Fruit fly (Drosophila melanogaster): ENCODE results near the gene CG12355.

CG12355 gene

DNA sequence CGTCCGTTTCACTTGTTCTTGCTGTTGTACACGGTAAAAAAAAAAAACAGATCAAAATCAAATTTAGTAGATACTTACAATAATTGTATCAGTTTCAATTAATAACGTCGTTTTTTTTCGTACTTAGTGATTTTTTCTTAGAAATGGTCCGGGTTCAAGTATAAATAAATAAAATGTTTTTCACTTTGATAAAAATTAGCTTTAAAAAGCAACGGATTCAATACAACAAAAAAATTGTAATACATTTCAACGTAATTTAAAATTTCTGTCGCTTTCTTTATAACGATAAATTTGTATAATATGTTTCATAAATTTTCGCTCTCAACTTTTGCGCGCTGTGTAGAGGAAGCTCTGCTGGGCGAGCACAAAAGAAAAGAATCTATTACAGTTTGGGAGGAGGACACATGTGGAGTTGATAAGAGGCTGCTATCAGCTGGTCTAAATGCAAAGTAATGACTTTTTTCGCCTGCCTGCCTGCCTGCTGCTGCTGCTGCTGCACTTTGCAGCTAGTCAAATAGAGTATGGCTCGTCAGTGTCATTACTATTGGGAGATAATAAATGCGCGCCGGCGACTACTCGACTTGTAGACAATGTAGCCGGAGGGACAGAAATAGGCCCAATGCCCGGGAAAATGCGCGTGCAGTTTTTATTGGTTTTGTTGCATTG is 42.7 kb upstream of the CG12355 start (continued):
- TF ChIP-seq CG13123 (GFP tag; optimal IDR thresholded peaks at IDR 0.05) (no peak), CG3163 (GFP tag; optimal IDR thresholded peaks at IDR 0.05) (no peak), Neu2 (GFP tag; optimal IDR thresholded peaks at IDR 0.05; ENCODE audit: borderline replicate concordance) (no peak), Mrtf (GFP tag; IDR thresholded peaks at IDR 0.05) (no peak), CG17328 (GFP tag; IDR thresholded peaks at IDR 0.05) (peak; percentile 39; the same call in 1 of the 2 replicates), usp (GFP tag; optimal IDR thresholded peaks at IDR 0.05) (no peak), ro (GFP tag; IDR thresholded peaks at IDR 0.05) (no peak), CG7987 (GFP tag; optimal IDR thresholded peaks at IDR 0.05) (no peak), CG32772 (GFP tag; IDR thresholded peaks at IDR 0.05) (no peak), Elba2 (GFP tag; optimal IDR thresholded peaks at IDR 0.05) (no peak), hb (GFP tag; IDR thresholded peaks at IDR 0.05; ENCODE audit: partially characterized antibody) (no peak), CG8359 (GFP tag; optimal IDR thresholded peaks at IDR 0.05; ENCODE audit: borderline replicate concordance) (peak; percentile 41), emc (GFP tag; optimal IDR thresholded peaks at IDR 0.05) (no peak), Sox100B (GFP tag; optimal IDR thresholded peaks at IDR 0.05) (peak; percentile 75), fu2 (GFP tag; optimal IDR thresholded peaks at IDR 0.05) (peak; percentile 16), E2f2 (GFP tag; IDR thresholded peaks at IDR 0.05) (no peak), Mad (GFP tag; optimal IDR thresholded peaks at IDR 0.05) (peak; percentile 1), ap (GFP tag; IDR thresholded peaks at IDR 0.05) (no peak), danr (GFP tag; IDR thresholded peaks at IDR 0.05) (no peak), CG11695 (GFP tag; IDR thresholded peaks at IDR 0.05) (peak; percentile 73; the same call in 2 of the 3 replicates), CG11398 (GFP tag; optimal IDR thresholded peaks at IDR 0.05) (peak; percentile 1), seq (GFP tag; IDR thresholded peaks at IDR 0.05) (peak; percentile 62), ttk (GFP tag; IDR thresholded peaks at IDR 0.05) (no peak), CG6689 (GFP tag; IDR thresholded peaks at IDR 0.05) (peak; percentile 78), CG1603 (tag; optimal IDR thresholded peaks at IDR 0.05) (no peak), trem (tag; optimal IDR thresholded peaks at IDR 0.05) (peak; percentile 62), cato (GFP tag; optimal IDR thresholded peaks at IDR 0.05; ENCODE audit: borderline replicate concordance) (peak; percentile 57), CG10543 (GFP tag; optimal IDR thresholded peaks at IDR 0.05) (no peak), CG1529 (GFP tag; optimal IDR thresholded peaks at IDR 0.05) (peak; percentile 58), kay (GFP tag; optimal IDR thresholded peaks at IDR 0.05) (no peak), Blimp-1 (GFP tag; optimal IDR thresholded peaks at IDR 0.05) (peak; percentile 68), CG17385 (GFP tag; optimal IDR thresholded peaks at IDR 0.05) (peak; percentile 63), HLH54F (GFP tag; optimal IDR thresholded peaks at IDR 0.05) (peak; percentile 10), zfh2 (GFP tag; optimal IDR thresholded peaks at IDR 0.05) (peak; percentile 26), lola (GFP tag; optimal IDR thresholded peaks at IDR 0.05) (peak in 1 of 3 experiments; percentile 76), az2 (GFP tag; optimal IDR thresholded peaks at IDR 0.05) (peak; percentile 68), Gug (GFP tag; IDR thresholded peaks at IDR 0.05) (0 out of 4 replicates have a peak, but pooled peaks have one; percentile 14), Opbp (GFP tag; IDR thresholded peaks at IDR 0.05; ENCODE audit: partially characterized antibody) (no peak), CG11247 (GFP tag; IDR thresholded peaks at IDR 0.05) (no peak), CG13296 (GFP tag; optimal IDR thresholded peaks at IDR 0.05) (peak; percentile 62), onecut (GFP tag; IDR thresholded peaks at IDR 0.05) (no peak), her (GFP tag; optimal IDR thresholded peaks at IDR 0.05) (peak; percentile 4), Awh (GFP tag; IDR thresholded peaks at IDR 0.05) (0 out of 2 replicates have a peak, but pooled peaks have one; percentile 16), Sry-β (GFP tag; optimal IDR thresholded peaks at IDR 0.05) (no peak), CG14050 (GFP tag; IDR thresholded peaks at IDR 0.05) (no peak), ems (GFP tag; optimal IDR thresholded peaks at IDR 0.05) (peak; percentile 21), hkb (optimal IDR thresholded peaks at IDR 0.05) (no peak), hkb (GFP tag; IDR thresholded peaks at IDR 0.05) (0 out of 2 replicates have a peak, but pooled peaks have one; percentile 54), Ada2b (GFP tag; IDR thresholded peaks at IDR 0.05) (peak; percentile 35), nau (GFP tag; optimal IDR thresholded peaks at IDR 0.05) (peak; percentile 64), CG17612 (GFP tag; IDR thresholded peaks at IDR 0.05) (no peak)
